Worm (Caenorhabditis elegans): ENCODE data around the gene nhr-258.

nhr-258 gene

DNA sequence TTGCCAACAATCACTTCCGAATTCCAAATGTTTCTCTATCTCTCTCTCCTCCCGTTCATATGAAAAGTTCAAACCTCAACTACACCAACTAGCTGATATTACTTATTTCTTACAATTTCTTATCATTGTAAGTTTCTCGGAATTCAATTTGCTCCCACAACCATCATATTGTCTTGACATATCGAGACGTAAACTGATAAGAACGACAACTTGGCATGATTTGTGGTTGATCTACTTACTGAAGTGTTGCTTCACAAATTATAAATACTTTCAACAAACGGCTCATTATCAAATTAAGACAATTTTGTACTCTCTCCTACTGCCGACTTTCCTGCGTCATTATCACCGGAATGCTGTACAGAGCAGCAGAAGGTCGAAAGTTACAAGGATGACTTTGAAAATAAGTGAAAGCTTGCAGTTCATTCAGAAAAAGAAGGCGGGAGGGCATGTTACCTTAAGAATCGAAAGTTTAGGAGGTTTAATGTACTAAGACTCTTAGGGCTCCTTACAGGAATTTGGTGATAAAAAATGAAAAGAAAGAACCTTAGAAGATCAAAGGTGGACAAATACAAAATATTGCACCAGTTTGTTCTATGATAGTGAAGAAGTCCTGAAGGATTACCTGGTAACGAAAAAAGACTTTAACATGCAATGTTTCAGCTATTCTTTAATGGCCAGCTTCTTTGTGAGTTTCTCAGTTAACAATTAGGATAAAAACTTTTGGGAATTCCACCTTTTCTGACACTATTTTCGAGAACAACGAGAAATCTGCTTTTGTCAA, 12.4 kb upstream of the nhr-258 start:
- TF ChIP-seq ceh-32 (tag; optimal IDR thresholded peaks at IDR 0.05; ENCODE audit: poor library complexity) (no peak), Y75B8A.6 (GFP tag; IDR thresholded peaks at IDR 0.05) (no peak), nhr-48 (tag; optimal IDR thresholded peaks at IDR 0.05) (peak; percentile 74), lsy-2 (tag; optimal IDR thresholded peaks at IDR 0.05) (peak in 1 of 2 experiments; percentile 15), arid-1 (GFP tag; conservative IDR thresholded peaks at IDR 0.05) (no peak), ces-1 (GFP tag; optimal IDR thresholded peaks at IDR 0.05) (no peak), nhr-102 (tag; optimal IDR thresholded peaks at IDR 0.05) (peak; percentile 56), nhr-28 (tag; optimal IDR thresholded peaks at IDR 0.05) (peak; percentile 78), T20F7.1 (GFP tag; optimal IDR thresholded peaks at IDR 0.05) (peak; percentile 33), pqm-1 (tag; optimal IDR thresholded peaks at IDR 0.05) (peak; percentile 98), daf-16 (GFP tag; optimal IDR thresholded peaks at IDR 0.05) (peak in 1 of 2 experiments; percentile 50), daf-16 (tag; optimal IDR thresholded peaks at IDR 0.05) (peak; percentile 93), dmd-9 (GFP tag; IDR thresholded peaks at IDR 0.05) (no peak), aha-1 (tag) (peak; percentile 68), dmd-6 (GFP tag; IDR thresholded peaks at IDR 0.05) (peak; percentile 97), nhr-77 (tag; optimal IDR thresholded peaks at IDR 0.05) (peak; percentile 44), tra-1 (GFP tag; IDR thresholded peaks at IDR 0.05) (peak; percentile 87), ZK337.2 (GFP tag; IDR thresholded peaks at IDR 0.05) (no peak), nhr-10 (tag; optimal IDR thresholded peaks at IDR 0.05) (peak; percentile 24), daf-8 (GFP tag; IDR thresholded peaks at IDR 0.05) (no peak), cey-2 (tag; optimal IDR thresholded peaks at IDR 0.05; ENCODE audit: borderline replicate concordance, insufficient read depth) (peak; percentile 29), hlh-11 (tag; optimal IDR thresholded peaks at IDR 0.05) (peak; percentile 88), dve-1 (tag; optimal IDR thresholded peaks at IDR 0.05; ENCODE audit: insufficient read depth) (peak; percentile 81), php-3 (GFP tag; IDR thresholded peaks at IDR 0.05) (0 out of 2 replicates have a peak, but pooled peaks have one; percentile 34), lin-1 (GFP tag; IDR thresholded peaks at IDR 0.05) (peak; percentile 65; the same call in 1 of the 2 replicates), nhr-41 (GFP tag; IDR thresholded peaks at IDR 0.05) (0 out of 2 replicates have a peak, but pooled peaks have one; percentile 17), F44E2.7 (GFP tag; IDR thresholded peaks at IDR 0.05) (no peak)

DNA sequence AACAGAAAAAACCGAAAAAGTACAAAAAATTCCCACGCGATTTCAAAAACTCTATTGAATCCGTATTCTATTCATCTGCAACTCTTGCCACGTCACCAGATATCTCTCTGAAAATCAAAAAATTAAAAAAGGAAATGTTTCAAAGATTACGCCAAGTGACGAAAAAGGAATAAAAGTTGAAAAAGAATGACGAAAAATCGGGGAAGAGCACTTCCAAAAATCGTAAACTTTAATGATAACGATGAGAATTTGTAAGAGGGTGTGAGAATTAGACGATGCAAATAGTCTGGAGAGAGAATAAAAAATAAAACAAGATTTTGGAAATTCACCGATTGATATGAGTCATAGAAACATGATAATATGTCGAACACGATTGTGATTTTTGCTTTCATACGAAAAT, 10.6 kb upstream of the nhr-258 start:
- TF ChIP-seq F49E8.2 (tag; optimal IDR thresholded peaks at IDR 0.05; ENCODE audit: borderline replicate concordance), result no peak
- TF ChIP-seq pqm-1 (tag; optimal IDR thresholded peaks at IDR 0.05), result peak; percentile 61
- TF ChIP-seq fos-1 (tag; optimal IDR thresholded peaks at IDR 0.05), result no peak
- no peak for TF ChIP-seq zip-11 (GFP tag; IDR thresholded peaks at IDR 0.05)
- no peak for TF ChIP-seq ZK546.5 (tag; optimal IDR thresholded peaks at IDR 0.05)
- TF ChIP-seq unc-62 (GFP tag; optimal IDR thresholded peaks at IDR 0.05 in 1 of 2), result peak in 1 of 2 experiments; percentile 11
- no peak for TF ChIP-seq unc-62 (tag; optimal IDR thresholded peaks at IDR 0.05)
- TF ChIP-seq daf-8 (GFP tag; IDR thresholded peaks at IDR 0.05), result no peak
- TF ChIP-seq set-16 (GFP tag; IDR thresholded peaks at IDR 0.05), result no peak
- no peak for TF ChIP-seq zfp-3 (GFP tag; conservative IDR thresholded peaks at IDR 0.05)
- TF ChIP-seq gei-8 (GFP tag; optimal IDR thresholded peaks at IDR 0.05), result no peak
- TF ChIP-seq nhr-76 (tag; optimal IDR thresholded peaks at IDR 0.05), result no peak

DNA sequence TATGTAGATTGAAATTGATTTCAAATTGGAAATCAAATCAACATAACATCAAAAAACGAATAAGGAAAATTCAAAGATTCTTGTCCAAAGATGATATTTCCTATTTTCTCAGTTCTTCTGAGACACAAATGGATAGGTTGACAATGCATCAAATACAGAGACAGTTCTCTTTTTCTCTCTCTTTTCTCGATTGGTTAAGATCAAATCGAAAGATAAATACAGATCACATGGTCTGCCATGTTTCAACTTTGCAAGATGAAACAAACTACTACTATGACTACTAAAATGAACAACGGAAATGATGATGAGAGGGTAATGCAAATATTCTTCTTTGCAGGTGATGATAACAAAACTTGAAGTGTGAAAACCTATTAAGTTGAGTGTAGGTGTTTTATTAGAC, 8.2 kb upstream of the nhr-258 start:
- peak in 1 of 2 experiments; percentile 40 for TF ChIP-seq mdl-1 (tag; optimal IDR thresholded peaks at IDR 0.05)
- no peak for TF ChIP-seq ceh-44 (GFP tag; IDR thresholded peaks at IDR 0.05)
- TF ChIP-seq nhr-48 (tag; optimal IDR thresholded peaks at IDR 0.05), result no peak
- no peak for TF ChIP-seq ceh-62 (tag; optimal IDR thresholded peaks at IDR 0.05)
- no peak for TF ChIP-seq duxl-1 (tag; optimal IDR thresholded peaks at IDR 0.05; ENCODE audit: poor library complexity)
- TF ChIP-seq set-16 (GFP tag; IDR thresholded peaks at IDR 0.05), result no peak
- peak; percentile 77 for TF ChIP-seq nhr-28 (tag; optimal IDR thresholded peaks at IDR 0.05)
- TF ChIP-seq F37D6.2 (tag; optimal IDR thresholded peaks at IDR 0.05), result no peak
- peak; percentile 34 for TF ChIP-seq mep-1 (tag; optimal IDR thresholded peaks at IDR 0.05)
- TF ChIP-seq unc-39 (tag; optimal IDR thresholded peaks at IDR 0.05), result no peak
- no peak for TF ChIP-seq Y48G9A.11 (GFP tag; IDR thresholded peaks at IDR 0.05)
- no peak for TF ChIP-seq lin-39 (tag; optimal IDR thresholded peaks at IDR 0.05)
- peak in 1 of 2 experiments; percentile 73 for TF ChIP-seq unc-62 (GFP tag; optimal IDR thresholded peaks at IDR 0.05 in 1 of 2)
- TF ChIP-seq unc-62 (tag; optimal IDR thresholded peaks at IDR 0.05), result no peak
- TF ChIP-seq daf-19 (GFP tag; conservative IDR thresholded peaks at IDR 0.05), result no peak
- TF ChIP-seq nhr-11 (tag; optimal IDR thresholded peaks at IDR 0.05), result no peak
- TF ChIP-seq ceh-32 (tag; optimal IDR thresholded peaks at IDR 0.05; ENCODE audit: poor library complexity), result no peak
